Worm (Caenorhabditis elegans) whole organism, L1 larva: ENCODE measurements around the gene B0410.1.

ENCODE experiments used
- nhr-28 ChIP-seq: fragments of 150-350 bp; optimal IDR thresholded peaks from 2 replicates; lab custom pipeline; 2014; ENCODE audit warnings: missing biosample characterization, missing genetic modification characterization
- pqm-1 ChIP-seq: sonication (generic microtip); optimal IDR thresholded peaks from 3 replicates; lab custom pipeline; 2017; ENCODE audit warnings: missing biosample characterization, missing genetic modification characterization
- tbx-2 ChIP-seq: sonication (generic microtip); optimal IDR thresholded peaks from 2 replicates; lab custom pipeline; 2016; ENCODE audit warnings: missing genetic modification characterization, missing compliant biosample characterization
- unc-62 ChIP-seq: fragments of 150-350 bp; optimal IDR thresholded peaks from 2 replicates; lab custom pipeline; 2014; ENCODE audit warnings: missing biosample characterization, missing genetic modification reagents, missing genetic modification characterization
- zag-1 ChIP-seq: fragments of 150-350 bp; optimal IDR thresholded peaks from 2 replicates; lab custom pipeline; 2014; ENCODE audit warnings: missing biosample characterization, missing genetic modification characterization

DNA sequence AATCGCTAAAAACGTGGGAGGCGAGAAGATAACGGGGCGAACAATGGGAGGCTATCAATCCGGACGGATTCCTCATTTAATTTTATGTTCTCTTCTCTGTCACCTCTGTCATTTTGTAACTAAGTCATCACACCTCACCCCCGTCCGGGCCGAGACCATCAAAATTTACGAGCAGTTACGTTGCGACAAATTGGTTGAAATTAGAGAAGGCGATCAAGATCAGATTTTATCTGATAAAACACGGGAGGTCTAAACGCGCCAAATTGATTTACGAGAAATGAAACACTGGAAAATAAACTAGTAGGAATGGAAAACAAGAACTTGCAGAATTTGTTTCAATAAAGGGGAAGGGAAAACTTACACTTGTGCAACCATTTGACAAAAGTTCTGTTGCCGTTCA is 33.7 kb downstream of the B0410.1 start:
- TF ChIP-seq pqm-1 (no peak), tbx-2 (tag; lab: Kevin White, UChicago) (no peak), zag-1 (no peak), unc-62 (no peak), nhr-28 (no peak)
